Worm (Caenorhabditis elegans) whole organism, L1 larva: ENCODE measurements around the gene smg-3.
"Not testable (repeated sequence)": the region's sequence is repeated elsewhere in the genome, so short reads cannot be mapped to it uniquely, and the experiment has no call there.

Source experiments
- C34B4.2 ChIP-seq: sonication (generic microtip); optimal IDR thresholded peaks from 2 replicates; lab custom pipeline; 2017; ENCODE audit warnings: mild to moderate bottlenecking, missing genetic modification characterization, missing compliant biosample characterization
- Y116A8C.19 ChIP-seq: sonication (generic microtip); optimal IDR thresholded peaks from 2 replicates; lab custom pipeline; 2016; ENCODE audit warnings: missing compliant biosample characterization, missing genetic modification characterization, borderline replicate concordance
- aha-1 ChIP-seq: fragments of 150-350 bp; optimal IDR thresholded peaks from 2 replicates; lab custom pipeline; 2014; ENCODE audit warnings: missing biosample characterization, missing genetic modification characterization
- aly-2 ChIP-seq: fragments of 150-350 bp; optimal IDR thresholded peaks from 2 replicates; lab custom pipeline; 2014; ENCODE audit warnings: missing biosample characterization, missing genetic modification characterization
- blmp-1 ChIP-seq: fragments of 150-350 bp; optimal IDR thresholded peaks from 2 replicates; lab custom pipeline; 2014; ENCODE audit warnings: missing biosample characterization, missing genetic modification characterization
- efl-3 ChIP-seq: fragments of 200-800 bp; sonication (Bioruptor generic); optimal IDR thresholded peaks from 2 replicates; lab custom pipeline; 2018; ENCODE audit warnings: mild to moderate bottlenecking, missing genetic modification characterization, missing compliant biosample characterization
- egl-27 ChIP-seq, 2 experiments: fragments of 150-350 bp in 1 of 2; sonication (generic microtip); optimal IDR thresholded peaks; 3 replicates each; lab custom pipeline; 2017 to 2018; ENCODE audit warnings: missing biosample characterization in 2 of 2, missing genetic modification characterization in 2 of 2, missing genetic modification reagents in 2 of 2
- elt-2 ChIP-seq: sonication (generic microtip); optimal IDR thresholded peaks from 2 replicates; lab custom pipeline; 2016; ENCODE audit warnings: missing genetic modification characterization, mild to moderate bottlenecking, inconsistent platforms, missing compliant biosample characterization, missing genetic modification reagents
- fkh-10 ChIP-seq: sonication (generic microtip); optimal IDR thresholded peaks from 2 replicates; lab custom pipeline; 2017; ENCODE audit warnings: missing biosample characterization, missing genetic modification reagents, missing genetic modification characterization
- fkh-4 ChIP-seq: sonication (generic microtip); optimal IDR thresholded peaks from 2 replicates; lab custom pipeline; 2016; ENCODE audit warnings: missing compliant biosample characterization, missing genetic modification characterization, borderline replicate concordance
- fos-1 ChIP-seq: fragments of 150-350 bp; optimal IDR thresholded peaks from 2 replicates; lab custom pipeline; 2014; ENCODE audit warnings: missing biosample characterization, missing genetic modification characterization
- hlh-4 ChIP-seq: sonication (generic microtip); optimal IDR thresholded peaks from 2 replicates; lab custom pipeline; 2016; ENCODE audit warnings: mild to moderate bottlenecking, missing genetic modification characterization, missing compliant biosample characterization
- irx-1 ChIP-seq: sonication (generic microtip); optimal IDR thresholded peaks from 2 replicates; lab custom pipeline; 2016; ENCODE audit warnings: missing genetic modification characterization, missing compliant biosample characterization
- isw-1 ChIP-seq: fragments of 200-800 bp; sonication (Bioruptor generic); IDR thresholded peaks from 2 replicates; pipeline ENCODE4 v1.3.6; 2022; ENCODE audit warnings: missing genetic modification characterization, missing compliant biosample characterization
- jun-1 ChIP-seq: fragments of 150-350 bp; optimal IDR thresholded peaks from 2 replicates; lab custom pipeline; 2014; ENCODE audit warnings: missing biosample characterization, missing genetic modification reagents, missing genetic modification characterization
- lin-13 ChIP-seq: fragments of 150-350 bp; optimal IDR thresholded peaks from 2 replicates; lab custom pipeline; 2014; ENCODE audit warnings: missing biosample characterization, missing genetic modification reagents, missing genetic modification characterization
- lir-3 ChIP-seq: sonication (generic microtip); optimal IDR thresholded peaks from 2 replicates; lab custom pipeline; 2016; ENCODE audit warnings: mild to moderate bottlenecking, missing genetic modification characterization, moderate library complexity, missing compliant biosample characterization; ENCODE audit not compliant: poor library complexity
- mdl-1 ChIP-seq, 2 experiments: fragments of 150-350 bp; optimal IDR thresholded peaks; 2 replicates each; lab custom pipeline; 2014 to 2017; ENCODE audit warnings: missing biosample characterization in 2 of 2, missing genetic modification characterization in 2 of 2, inconsistent platforms in 1 of 2
- nhr-12 ChIP-seq: sonication (generic microtip); optimal IDR thresholded peaks from 2 replicates; lab custom pipeline; 2017; ENCODE audit warnings: missing biosample characterization, missing genetic modification characterization
- nhr-19 ChIP-seq: fragments of 200-800 bp; sonication (Bioruptor generic); conservative IDR thresholded peaks from 2 replicates; pipeline ENCODE4 v1.3.6; 2022; ENCODE audit warnings: missing genetic modification characterization, missing compliant biosample characterization
- nhr-20 ChIP-seq: sonication (generic microtip); optimal IDR thresholded peaks from 2 replicates; lab custom pipeline; 2016; ENCODE audit warnings: mild to moderate bottlenecking, missing genetic modification characterization, missing compliant biosample characterization
- nhr-84 ChIP-seq: sonication (generic microtip); optimal IDR thresholded peaks from 2 replicates; lab custom pipeline; 2017; ENCODE audit warnings: missing biosample characterization, missing genetic modification characterization
- nhr-90 ChIP-seq: sonication (generic microtip); optimal IDR thresholded peaks from 2 replicates; lab custom pipeline; 2016; ENCODE audit warnings: mild to moderate bottlenecking, missing genetic modification characterization, missing compliant biosample characterization; ENCODE audit not compliant: poor library complexity
- pag-3 ChIP-seq: sonication (generic microtip); optimal IDR thresholded peaks from 2 replicates; lab custom pipeline; 2017; ENCODE audit warnings: missing genetic modification characterization, mild to moderate bottlenecking, missing compliant biosample characterization, antibody characterized with exemption, borderline replicate concordance; ENCODE audit not compliant: insufficient read depth
- pqm-1 ChIP-seq: sonication (generic microtip); optimal IDR thresholded peaks from 3 replicates; lab custom pipeline; 2017; ENCODE audit warnings: missing biosample characterization, missing genetic modification characterization
- skn-1 ChIP-seq: fragments of 150-350 bp; optimal IDR thresholded peaks from 2 replicates; lab custom pipeline; 2014; ENCODE audit warnings: missing biosample characterization, missing genetic modification characterization
- snu-23 ChIP-seq: sonication (generic microtip); optimal IDR thresholded peaks from 2 replicates; lab custom pipeline; 2016; ENCODE audit warnings: missing genetic modification characterization, missing compliant biosample characterization
- sptf-1 ChIP-seq: fragments of 150-350 bp; optimal IDR thresholded peaks from 2 replicates; lab custom pipeline; 2014; ENCODE audit warnings: missing biosample characterization, missing genetic modification characterization
- sup-37 ChIP-seq: fragments of 200-800 bp; sonication (Bioruptor generic); optimal IDR thresholded peaks from 2 replicates; lab custom pipeline; 2018; ENCODE audit warnings: mild to moderate bottlenecking, missing genetic modification characterization, missing compliant biosample characterization
- unc-130 ChIP-seq: fragments of 150-350 bp; optimal IDR thresholded peaks from 2 replicates; lab custom pipeline; 2017; ENCODE audit warnings: missing biosample characterization, missing genetic modification characterization, inconsistent platforms
- unc-62 ChIP-seq: fragments of 150-350 bp; optimal IDR thresholded peaks from 2 replicates; lab custom pipeline; 2014; ENCODE audit warnings: missing biosample characterization, missing genetic modification reagents, missing genetic modification characterization
- unc-86 ChIP-seq: sonication (generic microtip); optimal IDR thresholded peaks from 2 replicates; lab custom pipeline; 2016; ENCODE audit warnings: missing genetic modification characterization, missing compliant biosample characterization
- xbp-1 ChIP-seq: sonication (generic microtip); optimal IDR thresholded peaks from 2 replicates; lab custom pipeline; 2016; ENCODE audit warnings: missing genetic modification characterization, missing compliant biosample characterization
- zip-4 ChIP-seq: fragments of 200-800 bp; sonication (Bioruptor generic); optimal IDR thresholded peaks from 2 replicates; lab custom pipeline; 2018; ENCODE audit warnings: mild to moderate bottlenecking, missing genetic modification characterization, moderate library complexity, missing compliant biosample characterization

Gene smg-3

DNA sequence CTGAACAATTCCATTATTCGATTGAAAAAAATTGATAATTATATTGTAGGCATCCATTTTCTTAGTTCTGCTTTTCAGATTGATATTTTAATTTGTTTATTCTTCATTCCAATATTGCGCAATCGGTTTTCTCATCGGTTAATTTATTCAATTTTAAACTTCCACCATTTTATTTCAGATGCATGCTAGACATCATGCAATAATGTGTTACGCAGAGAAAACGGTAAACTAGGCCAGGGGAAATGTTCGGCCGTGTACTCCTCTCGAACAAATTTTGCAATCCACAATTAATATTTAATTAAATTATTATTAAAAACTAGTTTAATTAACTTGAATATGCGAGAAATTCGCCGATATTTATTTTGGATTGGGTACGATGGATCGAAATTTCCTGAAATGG, 51.2 kb downstream of the smg-3 start, which contains the start of gene Y73B6BL.29 (continued):
- peak; percentile 94 for TF ChIP-seq isw-1 (GFP tag; lab: Robert Waterston, UW)
- TF ChIP-seq zip-4 (GFP tag; lab: Kevin White, UChicago): peak; percentile 85
- peak; percentile 95 for TF ChIP-seq snu-23 (GFP tag; lab: Kevin White, UChicago)
- TF ChIP-seq sptf-1 (tag; lab: Kevin White, UChicago): no peak
- TF ChIP-seq elt-2 (tag; lab: Kevin White, UChicago): peak; percentile 88
- TF ChIP-seq lir-3 (tag; lab: Kevin White, UChicago): peak; percentile 98
- TF ChIP-seq pag-3 (tag; lab: Kevin White, UChicago): no peak
- no peak for TF ChIP-seq pqm-1 (tag; lab: Kevin White, UChicago)
- TF ChIP-seq nhr-90 (tag; lab: Kevin White, UChicago): peak; percentile 99
- TF ChIP-seq irx-1 (tag; lab: Kevin White, UChicago): peak; percentile 99
- TF ChIP-seq Y116A8C.19: peak; percentile 97
- TF ChIP-seq fkh-4: peak; percentile 99
- peak in 1 of 2 experiments; percentile 82 for TF ChIP-seq mdl-1 (tag; optimal IDR thresholded peaks at IDR 0.05; lab: Kevin White, UChicago)
- TF ChIP-seq efl-3 (GFP tag; lab: Kevin White, UChicago): peak; percentile 87
- TF ChIP-seq blmp-1 (tag; lab: Kevin White, UChicago): peak; percentile 77
- TF ChIP-seq nhr-12 (tag; lab: Kevin White, UChicago): no peak
- TF ChIP-seq aly-2: peak; percentile 79
- TF ChIP-seq xbp-1 (tag; lab: Kevin White, UChicago): peak; percentile 94
- TF ChIP-seq unc-130 (tag; lab: Kevin White, UChicago): peak; percentile 92
- TF ChIP-seq jun-1 (tag; lab: Kevin White, UChicago): peak; percentile 73
- TF ChIP-seq unc-62 (GFP tag; lab: Kevin White, UChicago): no peak
- TF ChIP-seq aha-1 (tag; lab: Kevin White, UChicago): peak; percentile 78
- peak; percentile 79 for TF ChIP-seq hlh-4 (tag; lab: Kevin White, UChicago)
- TF ChIP-seq nhr-84 (tag; lab: Kevin White, UChicago): no peak
- TF ChIP-seq nhr-19: peak; percentile 94
- peak; percentile 90 for TF ChIP-seq unc-86
- TF ChIP-seq egl-27 (tag; optimal IDR thresholded peaks at IDR 0.05; lab: Kevin White, UChicago): no peak
- peak; percentile 95 for TF ChIP-seq nhr-20 (tag; lab: Kevin White, UChicago)
- TF ChIP-seq skn-1 (tag; lab: Kevin White, UChicago): peak; percentile 83
- TF ChIP-seq fos-1 (tag; lab: Kevin White, UChicago): peak; percentile 88
- TF ChIP-seq C34B4.2 (tag; lab: Kevin White, UChicago): peak; percentile 72

DNA sequence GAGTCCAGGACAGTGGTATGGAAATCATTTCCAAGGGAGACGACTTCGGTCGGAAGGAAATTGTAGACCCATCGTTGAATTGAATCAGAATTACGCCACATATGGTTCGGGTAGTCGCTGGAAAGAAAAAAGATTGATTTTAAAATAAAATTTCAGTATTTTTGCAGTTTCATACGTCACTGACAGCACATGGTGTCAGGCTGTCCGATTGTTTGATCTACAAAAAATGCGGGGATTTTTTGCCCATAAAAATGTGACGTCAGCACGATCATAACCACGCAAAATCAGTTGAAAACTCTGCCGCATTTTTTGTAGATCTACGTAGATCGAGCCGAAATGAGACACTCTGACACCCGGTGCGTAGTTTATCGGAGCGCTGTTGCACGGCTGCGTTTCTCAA, 55.5 kb downstream of the smg-3 start, which contains the start of gene Y73B6BL.12:
TSS of gene Y73B6BL.12 (minus strand) at position 101 of the 400 bp plus-strand sequence.
- not testable (repeated sequence) for TF ChIP-seq sup-37, lin-13, fkh-10 (GFP tag; lab: Kevin White, UChicago)
